Fruit fly (Drosophila melanogaster) whole organism: ENCODE data around the gene Sry-delta.

Experiments
- CG8478 ChIP-seq: fragments of >200 bp; optimal IDR thresholded peaks from 2 replicates; lab custom pipeline; 2018; ENCODE audit warnings: inconsistent platforms
- Dll ChIP-seq: fragments of >200 bp; optimal IDR thresholded peaks from 2 replicates; lab custom pipeline; 2017
- EcR ChIP-seq, 2 experiments: fragments of >200 bp; optimal IDR thresholded peaks; 2 replicates each; lab custom pipeline; 2017; ENCODE audit warnings: missing biosample characterization in 2 of 2, missing genetic modification characterization in 2 of 2, missing genetic modification reagents in 2 of 2
- pan ChIP-seq: fragments of >200 bp; optimal IDR thresholded peaks from 2 replicates; lab custom pipeline; 2017
- psq ChIP-seq: fragments of >200 bp; optimal IDR thresholded peaks from 2 replicates; lab custom pipeline; 2017
- usp ChIP-seq: fragments of >200 bp; optimal IDR thresholded peaks from 2 replicates; lab custom pipeline; 2017; ENCODE audit warnings: missing biosample characterization, missing genetic modification characterization, mixed read lengths

Gene Sry-delta

DNA sequence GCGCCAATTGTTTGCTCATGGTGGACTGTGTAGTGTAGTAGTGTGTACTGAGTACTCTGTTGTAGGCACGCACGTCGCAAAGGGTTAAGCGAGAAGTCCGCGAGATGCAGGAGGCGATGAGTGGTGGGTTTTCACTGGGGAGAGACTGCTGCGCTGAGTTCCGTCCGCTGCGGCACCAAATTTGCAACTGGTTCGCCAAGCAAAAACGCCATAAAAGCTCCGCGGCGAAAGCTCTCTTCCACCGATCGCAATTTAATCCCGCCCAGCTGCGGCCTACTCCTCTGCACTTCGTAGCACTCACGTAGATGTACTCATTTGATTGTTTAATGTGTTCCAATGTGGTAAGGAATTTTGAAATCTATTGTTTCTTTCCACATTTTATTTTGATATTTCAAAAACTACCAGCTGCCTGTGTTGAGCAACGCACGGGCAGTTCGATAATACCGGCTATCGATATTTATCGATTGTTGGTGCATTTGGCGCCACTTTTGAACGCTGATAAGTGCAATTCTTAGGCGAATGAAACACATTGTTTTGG, 28.1 kb upstream of the Sry-delta start, which contains the start of gene CG7920:
Gene CG7920, minus strand, starts transcription at position 308 of the 538 bp plus-strand sequence.
- no peak for TF ChIP-seq psq (lab: Kevin White, UChicago)
- TF ChIP-seq EcR (GFP tag; optimal IDR thresholded peaks at IDR 0.05; lab: Kevin White, UChicago): no peak
- no peak for TF ChIP-seq Dll (lab: Kevin White, UChicago)
- TF ChIP-seq pan: no peak
- TF ChIP-seq CG8478: no peak
- no peak for TF ChIP-seq usp

DNA sequence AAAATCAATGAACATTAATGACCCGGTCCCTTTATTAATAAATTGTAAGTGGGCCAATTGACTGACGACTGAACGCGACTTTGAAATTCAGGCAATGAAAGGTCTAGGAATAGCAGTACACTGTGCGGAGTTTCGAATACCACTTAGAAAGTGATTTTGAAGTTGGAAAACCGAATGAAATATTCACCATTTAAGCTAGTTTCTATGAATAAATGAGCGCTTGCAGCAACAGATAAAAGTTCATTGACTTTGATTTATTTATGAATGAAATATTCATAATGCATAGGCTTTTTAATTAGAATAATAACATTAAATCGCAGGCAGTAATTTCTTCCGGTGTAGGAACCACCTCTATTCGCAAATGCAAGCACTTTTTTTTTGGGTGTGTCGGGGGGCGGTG, 22.1 kb upstream of the Sry-delta start:
- TF ChIP-seq EcR (GFP tag; optimal IDR thresholded peaks at IDR 0.05; lab: Kevin White, UChicago) (no peak), CG8478 (no peak), psq (lab: Kevin White, UChicago) (no peak), pan (no peak), Dll (lab: Kevin White, UChicago) (no peak), usp (no peak)

DNA sequence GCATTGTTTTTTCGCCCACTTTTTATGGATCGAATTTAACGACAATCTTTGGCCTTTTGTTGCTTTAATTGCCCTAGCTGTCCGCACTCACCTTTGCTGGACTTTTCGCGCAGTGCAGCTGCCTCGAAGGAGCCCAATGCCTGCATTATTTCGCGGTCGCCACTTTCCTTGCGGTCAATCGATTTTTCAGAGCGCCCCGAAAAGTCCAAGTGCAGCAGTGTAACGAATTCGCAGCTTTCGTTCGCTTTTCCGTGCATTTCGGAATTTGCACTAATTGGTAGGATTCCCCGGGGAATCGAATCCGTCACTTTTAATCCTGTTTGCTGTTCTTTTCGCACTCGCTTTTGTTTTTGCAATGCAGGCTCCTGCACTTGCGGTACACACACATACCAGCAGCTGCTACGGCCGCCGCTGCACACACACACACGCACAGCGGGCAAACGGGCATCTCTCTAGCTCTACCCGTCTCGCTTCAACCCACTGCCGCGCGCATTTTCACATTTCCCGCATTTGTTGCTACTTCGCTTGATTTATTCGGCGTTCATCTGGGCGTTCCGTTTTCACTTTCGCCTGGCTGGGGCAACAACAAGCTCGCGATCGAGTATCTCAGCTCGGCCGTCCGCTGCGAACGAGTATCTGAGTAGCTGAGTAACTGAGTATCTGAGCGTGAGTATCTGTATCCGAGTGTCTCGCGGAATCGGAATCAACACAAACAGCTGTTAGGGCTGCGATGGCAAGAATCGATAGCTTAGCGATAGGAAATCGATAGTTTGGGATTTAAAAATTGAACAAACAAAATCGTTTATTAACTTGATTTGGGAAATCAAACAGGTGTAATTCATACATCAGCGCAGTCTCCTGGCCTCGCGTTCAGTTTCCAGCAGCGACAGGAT, 21.3 kb upstream of the Sry-delta start, which contains the start of gene Mgat2:
Gene Mgat2, minus strand, starts transcription at position 663 of the 893 bp plus-strand sequence.
- TF ChIP-seq CG8478 (no peak), psq (lab: Kevin White, UChicago) (no peak), usp (no peak), Dll (lab: Kevin White, UChicago) (no peak), pan (no peak)

DNA sequence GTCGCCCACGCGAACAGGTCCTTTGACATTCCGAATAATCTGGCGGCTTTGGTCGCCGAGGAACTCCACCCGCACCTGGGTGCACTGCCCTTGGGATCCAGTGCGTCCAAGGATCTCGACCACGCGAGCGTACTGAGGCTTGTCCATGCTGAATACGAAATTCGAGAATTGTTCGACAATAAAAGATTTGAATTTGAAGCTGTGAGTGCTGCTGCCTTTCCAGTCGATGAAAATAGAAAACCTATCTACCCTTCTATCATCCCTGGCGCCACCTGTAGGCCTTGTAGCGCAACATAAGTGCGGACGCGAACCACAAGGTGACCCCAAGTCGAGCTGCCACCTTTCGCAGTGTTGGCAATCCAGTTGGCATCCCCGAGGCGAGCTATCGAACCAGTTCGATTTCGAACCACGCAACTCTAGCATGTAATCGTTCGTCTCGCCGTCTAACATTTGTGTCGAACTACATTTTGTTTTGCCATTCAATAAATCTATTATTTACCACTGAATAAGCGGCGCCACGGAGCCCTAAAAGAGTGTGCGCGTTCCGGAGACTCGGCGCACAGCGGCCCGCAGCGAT, 20.6 kb upstream of the Sry-delta start, which contains the start of the genes RpS28a and Axn:
Gene RpS28a, minus strand, starts transcription at position 197 of the 577 bp plus-strand sequence.
Gene Axn, plus strand, starts transcription at position 391 of the 577 bp plus-strand sequence.
- TF ChIP-seq pan (no peak), CG8478 (no peak), psq (lab: Kevin White, UChicago) (no peak), usp (no peak), Dll (lab: Kevin White, UChicago) (no peak), EcR (GFP tag; optimal IDR thresholded peaks at IDR 0.05; lab: Kevin White, UChicago) (no peak)

DNA sequence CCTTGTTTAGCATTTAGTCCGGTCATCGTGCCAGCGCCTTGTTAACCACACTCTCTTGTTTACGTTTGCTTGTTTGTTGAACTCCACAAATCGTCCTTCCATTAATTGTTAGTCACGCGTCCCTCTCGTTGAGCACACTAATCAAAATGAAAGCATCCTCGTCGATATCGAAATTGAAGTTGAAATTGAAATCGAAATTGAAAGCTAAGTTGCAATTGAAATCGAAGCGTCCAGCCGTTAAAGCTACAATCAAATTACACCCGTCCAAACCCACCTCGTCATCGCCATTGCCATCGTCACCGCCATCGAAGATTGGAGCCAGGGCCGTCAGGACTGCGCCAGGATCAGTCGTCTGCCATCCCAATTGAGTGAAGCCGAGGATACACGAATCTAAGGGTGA, 19.7 kb upstream of the Sry-delta start:
- TF ChIP-seq usp (no peak), EcR (GFP tag; optimal IDR thresholded peaks at IDR 0.05; lab: Kevin White, UChicago) (no peak), Dll (lab: Kevin White, UChicago) (no peak), psq (lab: Kevin White, UChicago) (no peak), CG8478 (no peak), pan (no peak)

DNA sequence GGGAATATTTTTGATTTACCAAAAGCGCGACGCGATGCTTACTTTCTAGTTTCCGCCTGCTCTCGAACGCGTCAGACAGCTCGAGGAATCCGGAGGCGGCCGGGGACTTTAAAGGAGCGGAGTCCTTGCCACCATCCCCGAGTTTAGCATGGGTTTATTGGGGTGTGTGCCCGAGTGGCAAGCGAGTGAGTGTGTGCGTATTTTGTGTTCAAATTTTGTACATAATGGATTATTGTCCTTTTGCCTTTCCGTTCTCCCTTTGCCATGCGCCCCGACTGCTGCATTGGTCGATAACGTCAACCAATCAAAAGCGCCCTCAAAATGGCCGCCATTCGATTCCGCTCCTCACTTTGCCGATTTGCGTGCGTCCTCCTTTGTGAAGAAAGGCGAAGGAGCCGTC, 13.1 kb upstream of the Sry-delta start:
- no peak for TF ChIP-seq psq (lab: Kevin White, UChicago)
- TF ChIP-seq EcR (GFP tag; optimal IDR thresholded peaks at IDR 0.05; lab: Kevin White, UChicago): no peak

DNA sequence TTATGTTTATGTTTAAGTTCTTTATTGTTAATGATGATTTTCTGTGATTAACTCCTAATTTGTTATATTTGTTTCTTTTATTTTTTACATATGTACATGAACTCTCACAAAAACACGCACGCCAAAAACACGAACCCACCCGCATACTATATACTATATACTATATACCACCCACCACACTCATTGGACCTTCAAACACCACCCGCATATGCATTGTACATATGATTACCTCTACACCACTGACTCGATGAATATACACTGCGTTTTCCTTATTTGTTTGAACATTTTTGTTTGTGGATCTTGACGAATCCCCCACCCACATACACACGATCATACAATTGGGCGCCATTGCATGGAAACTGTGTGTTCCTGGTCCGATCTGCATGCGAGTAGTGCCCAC, 10.9 kb upstream of the Sry-delta start:
- TF ChIP-seq psq (lab: Kevin White, UChicago): no peak
- TF ChIP-seq EcR (GFP tag; optimal IDR thresholded peaks at IDR 0.05; lab: Kevin White, UChicago): no peak
- TF ChIP-seq pan: no peak
- TF ChIP-seq usp: no peak
- no peak for TF ChIP-seq CG8478
- TF ChIP-seq Dll (lab: Kevin White, UChicago): no peak

DNA sequence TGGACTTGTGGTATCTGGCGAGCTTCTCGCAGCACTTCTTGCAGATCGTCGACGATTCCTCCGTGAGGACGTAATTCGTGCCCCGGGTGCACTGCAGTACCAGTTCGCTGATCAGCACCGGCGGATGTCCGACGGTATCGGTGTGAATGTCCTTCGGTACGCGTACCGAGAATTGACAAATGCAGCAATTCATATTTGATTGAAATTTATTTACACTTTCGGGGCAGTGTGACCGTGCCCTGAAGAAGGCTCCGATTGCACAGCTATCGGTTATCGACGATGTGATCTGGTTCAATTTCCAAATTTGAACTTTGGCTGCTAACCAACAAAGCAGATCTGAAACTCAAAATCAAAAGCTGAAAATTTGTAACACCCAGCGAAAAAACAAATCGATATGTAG, 6.5 kb upstream of the Sry-delta start, which contains the start of gene ZIPIC:
Gene ZIPIC, minus strand, starts transcription at position 262 of the 400 bp plus-strand sequence.
- TF ChIP-seq pan: no peak
- TF ChIP-seq EcR (GFP tag; optimal IDR thresholded peaks at IDR 0.05; lab: Kevin White, UChicago): no peak
- no peak for TF ChIP-seq Dll (lab: Kevin White, UChicago)
- no peak for TF ChIP-seq CG8478
- TF ChIP-seq usp: no peak
- no peak for TF ChIP-seq psq (lab: Kevin White, UChicago)

DNA sequence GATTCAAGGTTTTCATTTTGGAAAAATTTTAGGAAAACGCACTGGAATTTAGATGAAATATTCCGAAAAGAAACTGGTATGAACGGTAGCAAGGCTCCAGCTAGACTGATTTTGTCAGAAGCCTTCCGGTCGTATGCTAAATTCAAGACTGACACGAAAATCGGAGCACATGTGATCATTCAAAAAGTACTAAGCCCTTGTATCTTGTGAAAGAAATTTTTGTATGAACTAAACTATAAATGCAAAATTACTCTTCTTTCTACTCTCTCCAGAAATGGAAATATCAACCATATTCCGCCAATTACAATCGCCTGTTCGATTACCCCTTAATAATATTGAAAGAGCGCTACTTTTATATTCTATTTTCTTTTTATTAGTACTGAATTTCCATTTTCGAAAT, 5.5 kb upstream of the Sry-delta start, which contains the start of gene ocn:
Gene ocn, minus strand, starts transcription at position 101 of the 400 bp plus-strand sequence.
- TF ChIP-seq usp: no peak
- no peak for TF ChIP-seq psq (lab: Kevin White, UChicago)
- no peak for TF ChIP-seq Dll (lab: Kevin White, UChicago)
- TF ChIP-seq pan: no peak
- TF ChIP-seq CG8478: no peak
- TF ChIP-seq EcR (GFP tag; optimal IDR thresholded peaks at IDR 0.05; lab: Kevin White, UChicago): no peak

DNA sequence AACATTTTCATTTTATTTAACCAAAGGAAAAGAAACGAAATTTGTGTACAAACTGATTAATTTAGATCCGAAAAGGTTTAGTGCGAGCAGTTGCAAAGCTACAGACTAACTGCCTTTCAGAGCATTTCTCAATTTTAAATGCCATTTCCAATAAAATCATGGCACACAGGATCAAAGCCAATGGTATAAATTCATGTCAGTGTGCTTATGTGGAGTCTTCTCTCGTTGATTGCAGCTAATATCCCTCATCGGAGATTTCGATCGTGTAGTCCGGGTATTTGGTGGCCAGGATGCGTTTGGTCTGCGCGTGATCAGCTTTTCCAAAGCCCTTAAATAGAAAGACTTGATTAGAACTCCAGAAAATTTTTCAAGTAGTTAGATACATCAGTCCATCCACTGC, 4.5 kb upstream of the Sry-delta start, which contains the start of gene janB:
Gene janB, minus strand, starts transcription at position 101 of the 400 bp plus-strand sequence.
- TF ChIP-seq pan: no peak
- TF ChIP-seq psq (lab: Kevin White, UChicago): no peak

DNA sequence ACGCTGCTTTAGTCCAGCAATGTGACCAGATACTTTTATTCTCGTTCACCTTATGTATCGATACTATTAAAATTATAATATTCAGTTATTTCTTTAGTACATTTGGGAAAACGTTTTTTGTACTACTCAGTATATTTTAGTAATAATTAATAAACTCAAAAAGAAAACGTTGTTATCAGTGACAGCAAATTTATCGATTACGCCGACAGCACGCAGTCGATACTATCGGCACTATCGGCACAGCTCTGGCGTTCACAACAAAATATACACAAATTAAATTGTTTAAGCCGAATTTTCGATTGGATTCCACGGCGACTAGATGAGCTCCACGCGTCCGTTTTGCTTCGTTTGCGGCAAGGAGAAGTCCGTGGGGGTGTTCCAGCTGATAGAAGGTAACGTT, 3.6 kb upstream of the Sry-delta start, which contains the start of the genes janA, Sry-alpha and Sry-beta:
Gene janA, minus strand, starts transcription at position 40 of the 400 bp plus-strand sequence.
Gene Sry-alpha, plus strand, starts transcription at position 226 of the 400 bp plus-strand sequence.
Gene Sry-beta, plus strand, starts transcription at position 226 of the 400 bp plus-strand sequence.
- TF ChIP-seq EcR (GFP tag; optimal IDR thresholded peaks at IDR 0.05; lab: Kevin White, UChicago): no peak
- no peak for TF ChIP-seq usp
- TF ChIP-seq Dll (lab: Kevin White, UChicago): no peak
- no peak for TF ChIP-seq CG8478
- TF ChIP-seq pan: no peak
- TF ChIP-seq psq (lab: Kevin White, UChicago): no peak

DNA sequence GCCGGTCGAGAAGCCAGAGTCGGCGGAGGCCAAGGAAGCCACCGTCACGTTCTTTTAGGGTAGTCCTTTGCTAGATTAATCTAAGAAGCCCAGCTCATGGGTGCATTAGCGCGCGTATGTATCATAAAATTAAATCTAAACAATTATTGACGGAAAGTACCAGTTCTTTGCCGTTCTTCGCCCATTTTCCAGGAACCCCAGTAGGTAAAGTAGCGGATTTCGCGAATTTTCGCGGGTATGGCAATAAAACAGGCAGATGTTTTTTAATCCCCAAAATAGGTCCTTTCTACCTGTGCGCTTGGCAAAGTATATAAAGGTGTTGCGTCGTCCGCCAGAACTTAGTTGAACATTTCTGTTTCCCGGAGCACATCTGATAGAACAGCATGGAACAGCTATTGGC, 2.3 kb upstream of the Sry-delta start:
- TF ChIP-seq usp (no peak), psq (lab: Kevin White, UChicago) (no peak), Dll (lab: Kevin White, UChicago) (no peak), EcR (GFP tag; optimal IDR thresholded peaks at IDR 0.05; lab: Kevin White, UChicago) (no peak), pan (no peak), CG8478 (no peak)
